Fruit fly (Drosophila melanogaster) whole organism, wandering third instar larva: ENCODE measurements around the gene CLIP-190.

ENCODE experiments used
- Abd-B ChIP-seq: fragments of >200 bp; optimal IDR thresholded peaks from 2 replicates; lab custom pipeline; 2017; ENCODE audit warnings: missing biosample characterization, missing genetic modification characterization
- CG32264 ChIP-seq: fragments of 200-800 bp; sonication (Bioruptor generic); optimal IDR thresholded peaks from 2 replicates; lab custom pipeline; 2016; ENCODE audit warnings: missing biosample characterization, missing genetic modification characterization
- CG9705 ChIP-seq: fragments of 200-800 bp; sonication (Bioruptor generic); optimal IDR thresholded peaks from 2 replicates; lab custom pipeline; 2018; ENCODE audit warnings: missing biosample characterization, mild to moderate bottlenecking, missing genetic modification characterization
- CrebA ChIP-seq: fragments of 200-800 bp; sonication (Bioruptor generic); optimal IDR thresholded peaks from 2 replicates; lab custom pipeline; 2016; ENCODE audit warnings: missing biosample characterization, mild to moderate bottlenecking, missing genetic modification characterization, borderline replicate concordance
- Dfd ChIP-seq: fragments of >200 bp; optimal IDR thresholded peaks from 2 replicates; lab custom pipeline; 2017; ENCODE audit warnings: missing biosample characterization, missing genetic modification characterization
- Dif ChIP-seq: fragments of 200-275, 200-300 bp; sonication (Bioruptor generic); optimal IDR thresholded peaks from 2 replicates; lab custom pipeline; 2018; ENCODE audit warnings: missing biosample characterization, missing genetic modification characterization; ENCODE audit not compliant: partially characterized antibody
- GATAd ChIP-seq: sonication (Bioruptor generic); optimal IDR thresholded peaks from 2 replicates; lab custom pipeline; 2016; ENCODE audit warnings: missing biosample characterization, missing genetic modification characterization
- HLH106 ChIP-seq: fragments of 200-800 bp; optimal IDR thresholded peaks from 3 replicates; lab custom pipeline; 2019; ENCODE audit warnings: missing biosample characterization, mild to moderate bottlenecking, missing genetic modification characterization, moderate library complexity
- Hnf4 ChIP-seq: fragments of 200-800 bp; sonication (Bioruptor generic); optimal IDR thresholded peaks from 2 replicates; lab custom pipeline; 2016; ENCODE audit warnings: missing biosample characterization, mild to moderate bottlenecking, missing genetic modification characterization
- Hr78 ChIP-seq: fragments of >200 bp; optimal IDR thresholded peaks from 2 replicates; lab custom pipeline; 2017; ENCODE audit warnings: missing biosample characterization, missing genetic modification characterization
- Hr83 ChIP-seq: fragments of 200-300 bp; sonication (Bioruptor generic); optimal IDR thresholded peaks from 2 replicates; lab custom pipeline; 2016; ENCODE audit warnings: missing biosample characterization, mild to moderate bottlenecking, missing genetic modification characterization, moderate library complexity; ENCODE audit not compliant: poor library complexity, severe bottlenecking
- Jra ChIP-seq: sonication (Bioruptor generic); optimal IDR thresholded peaks from 2 replicates; lab custom pipeline; 2016; ENCODE audit warnings: missing biosample characterization, missing genetic modification characterization
- Mio ChIP-seq: sonication (Bioruptor generic); optimal IDR thresholded peaks from 2 replicates; lab custom pipeline; 2016; ENCODE audit warnings: missing biosample characterization, missing genetic modification characterization
- Myc ChIP-seq: fragments of >200 bp; optimal IDR thresholded peaks from 2 replicates; lab custom pipeline; 2017
- N ChIP-seq: fragments of >200 bp; optimal IDR thresholded peaks from 2 replicates; lab custom pipeline; 2018; ENCODE audit warnings: missing biosample characterization, missing external identifiers, missing genetic modification characterization
- OdsH ChIP-seq: fragments of 200-800 bp; sonication (Bioruptor generic); optimal IDR thresholded peaks from 2 replicates; lab custom pipeline; 2016; ENCODE audit warnings: missing biosample characterization, mild to moderate bottlenecking, missing genetic modification characterization
- Rel ChIP-seq, 2 experiments: fragments of 200-800 bp; sonication (Bioruptor generic) in 1 of 2; optimal IDR thresholded peaks; 2 replicates in 1 of 2; 3 replicates in 1 of 2; lab custom pipeline; 2016 to 2019; ENCODE audit warnings: mild to moderate bottlenecking in 2 of 2, missing biosample characterization in 2 of 2, missing genetic modification characterization in 2 of 2, moderate library complexity in 1 of 2
- Sp1 ChIP-seq: fragments of 200-800 bp; sonication (Bioruptor generic); optimal IDR thresholded peaks from 3 replicates; lab custom pipeline; 2019; ENCODE audit warnings: missing biosample characterization, mild to moderate bottlenecking, missing genetic modification characterization, moderate library complexity
- Vsx2 ChIP-seq: fragments of 200-300, 225-300 bp; sonication (Bioruptor generic); optimal IDR thresholded peaks from 2 replicates; lab custom pipeline; 2018; ENCODE audit warnings: missing biosample characterization, missing genetic modification characterization; ENCODE audit not compliant: partially characterized antibody
- br ChIP-seq: fragments of 200-800 bp; sonication (Bioruptor generic); optimal IDR thresholded peaks from 2 replicates; lab custom pipeline; 2016; ENCODE audit warnings: missing biosample characterization, missing genetic modification characterization
- brk ChIP-seq: fragments of 200-800 bp; sonication (Bioruptor generic); optimal IDR thresholded peaks from 2 replicates; lab custom pipeline; 2016; ENCODE audit warnings: missing biosample characterization, mild to moderate bottlenecking, missing genetic modification characterization
- dl ChIP-seq, 2 experiments: fragments of 175-275, 200-275 bp in 1 of 2; fragments of 200-275 bp in 1 of 2; sonication (Bioruptor generic); optimal IDR thresholded peaks; lab custom pipeline; 2018; ENCODE audit warnings: mild to moderate bottlenecking in 2 of 2, missing biosample characterization in 2 of 2, missing genetic modification characterization in 2 of 2, moderate library complexity in 2 of 2; ENCODE audit not compliant: partially characterized antibody in 2 of 2, insufficient read depth in 1 of 2
- dmrt93B ChIP-seq: fragments of 200-800 bp; sonication (Bioruptor generic); optimal IDR thresholded peaks from 2 replicates; lab custom pipeline; 2018; ENCODE audit warnings: missing biosample characterization, mild to moderate bottlenecking, missing genetic modification characterization
- dsf ChIP-seq: sonication (Bioruptor generic); optimal IDR thresholded peaks from 2 replicates; lab custom pipeline; 2016; ENCODE audit warnings: missing biosample characterization, missing genetic modification characterization, borderline replicate concordance
- ey ChIP-seq: fragments of 200-800 bp; sonication (Bioruptor generic); optimal IDR thresholded peaks from 2 replicates; lab custom pipeline; 2016; ENCODE audit warnings: missing biosample characterization, missing genetic modification characterization
- foxo ChIP-seq, 2 experiments: fragments of 200-800 bp; sonication (Bioruptor generic); optimal IDR thresholded peaks; 2 replicates in 1 of 2; 3 replicates in 1 of 2; lab custom pipeline; 2016 to 2017; ENCODE audit warnings: missing biosample characterization in 2 of 2, missing genetic modification characterization in 2 of 2
- fru ChIP-seq: fragments of 200-800 bp; sonication (Bioruptor generic); optimal IDR thresholded peaks from 3 replicates; lab custom pipeline; 2016; ENCODE audit warnings: missing biosample characterization, mild to moderate bottlenecking, missing genetic modification characterization
- h ChIP-seq: fragments of 200-800 bp; sonication (Bioruptor generic); optimal IDR thresholded peaks from 3 replicates; lab custom pipeline; 2016; ENCODE audit warnings: missing biosample characterization, mild to moderate bottlenecking, missing genetic modification characterization
- jim ChIP-seq: fragments of 175-275, 200-325 bp; sonication (Bioruptor generic); optimal IDR thresholded peaks from 2 replicates; lab custom pipeline; 2016; ENCODE audit warnings: missing biosample characterization, mild to moderate bottlenecking, missing genetic modification characterization
- lola ChIP-seq: fragments of >200 bp; optimal IDR thresholded peaks from 2 replicates; lab custom pipeline; 2017; ENCODE audit warnings: missing biosample characterization, missing genetic modification characterization
- pan ChIP-seq: fragments of >200 bp; optimal IDR thresholded peaks from 2 replicates; lab custom pipeline; 2017
- psq ChIP-seq: fragments of 200-800 bp; sonication (Bioruptor generic); optimal IDR thresholded peaks from 3 replicates; lab custom pipeline; 2017; ENCODE audit warnings: missing biosample characterization, mild to moderate bottlenecking, missing genetic modification characterization, moderate library complexity
- rgr ChIP-seq: fragments of 200-800 bp; sonication (Bioruptor generic); optimal IDR thresholded peaks from 3 replicates; lab custom pipeline; 2016; ENCODE audit warnings: missing biosample characterization, mild to moderate bottlenecking, missing genetic modification characterization
- sage ChIP-seq: fragments of 200-800 bp; sonication (Bioruptor generic); optimal IDR thresholded peaks from 2 replicates; lab custom pipeline; 2016; ENCODE audit warnings: missing biosample characterization, mild to moderate bottlenecking, missing genetic modification characterization
- sv ChIP-seq: fragments of 200-800 bp; sonication (Bioruptor generic); optimal IDR thresholded peaks from 3 replicates; lab custom pipeline; 2016; ENCODE audit warnings: missing biosample characterization, missing genetic modification characterization
- tai ChIP-seq: sonication (Bioruptor generic); optimal IDR thresholded peaks from 2 replicates; lab custom pipeline; 2016; ENCODE audit warnings: missing biosample characterization, missing genetic modification characterization
- usp ChIP-seq: fragments of >200 bp; optimal IDR thresholded peaks from 2 replicates; lab custom pipeline; 2017; ENCODE audit warnings: missing biosample characterization, missing genetic modification characterization
- woc ChIP-seq: sonication (Bioruptor generic); optimal IDR thresholded peaks from 2 replicates; lab custom pipeline; 2016; ENCODE audit warnings: missing biosample characterization, mild to moderate bottlenecking, missing genetic modification characterization

Gene CLIP-190

dm6 chr2L:17425412-17425811, 40.9 kb downstream of the CLIP-190 start:
- no peak for TF ChIP-seq Myc (lab: Kevin White, UChicago)
- TF ChIP-seq foxo (GFP tag; optimal IDR thresholded peaks at IDR 0.05; lab: Kevin White, UChicago) = no peak
- TF ChIP-seq Hnf4 (GFP tag; lab: Kevin White, UChicago) = no peak
- TF ChIP-seq OdsH (GFP tag; lab: Kevin White, UChicago) = no peak
- TF ChIP-seq brk (GFP tag; lab: Kevin White, UChicago) = no peak
- no peak for TF ChIP-seq Rel (GFP tag; optimal IDR thresholded peaks at IDR 0.05; lab: Kevin White, UChicago)
- peak; percentile 84 for TF ChIP-seq Rel (tag; optimal IDR thresholded peaks at IDR 0.05; lab: Kevin White, UChicago)
- TF ChIP-seq br (GFP tag; lab: Kevin White, UChicago) = no peak
- TF ChIP-seq jim = no peak

- TF ChIP-seq fru (GFP tag; lab: Kevin White, UChicago) (peak; percentile 1), CrebA (GFP tag; lab: Kevin White, UChicago) (no peak), foxo (GFP tag; optimal IDR thresholded peaks at IDR 0.05; lab: Kevin White, UChicago) (peak in 1 of 2 experiments; percentile 3), ey (GFP tag; lab: Kevin White, UChicago) (peak; percentile 8)
Observed at dm6 chr2L:17427187-17427586, 42.7 kb downstream of the CLIP-190 start.

- TF ChIP-seq pan (lab: Kevin White, UChicago) (no peak), HLH106 (no peak), br (GFP tag; lab: Kevin White, UChicago) (peak; percentile 41), Jra (GFP tag; lab: Kevin White, UChicago) (no peak), CG9705 (no peak), woc (GFP tag; lab: Kevin White, UChicago) (no peak), Abd-B (GFP tag; lab: Kevin White, UChicago) (no peak), Hnf4 (GFP tag; lab: Kevin White, UChicago) (peak; percentile 39), fru (GFP tag; lab: Kevin White, UChicago) (peak; percentile 8), CG32264 (no peak), dsf (GFP tag; lab: Kevin White, UChicago) (no peak), foxo (GFP tag; optimal IDR thresholded peaks at IDR 0.05; lab: Kevin White, UChicago) (peak in 1 of 2 experiments; percentile 8), sv (GFP tag; lab: Kevin White, UChicago) (no peak), dl (GFP tag; optimal IDR thresholded peaks at IDR 0.05; lab: Kevin White, UChicago; ENCODE audit: insufficient read depth in 1 of 2, partially characterized antibody in 2 of 2) (peak; percentile 78 to 83), OdsH (GFP tag; lab: Kevin White, UChicago) (no peak), Sp1 (GFP tag; lab: Kevin White, UChicago) (peak; percentile 20), Myc (lab: Kevin White, UChicago) (no peak), psq (GFP tag; lab: Kevin White, UChicago) (peak; percentile 24), ey (GFP tag; lab: Kevin White, UChicago) (no peak), lola (GFP tag; lab: Kevin White, UChicago) (no peak), Hr78 (GFP tag; lab: Kevin White, UChicago) (no peak), CrebA (GFP tag; lab: Kevin White, UChicago) (peak; percentile 50), dmrt93B (GFP tag; lab: Kevin White, UChicago) (no peak), Rel (GFP tag; optimal IDR thresholded peaks at IDR 0.05; lab: Kevin White, UChicago) (peak; percentile 41), Rel (tag; optimal IDR thresholded peaks at IDR 0.05; lab: Kevin White, UChicago) (peak; percentile 61), brk (GFP tag; lab: Kevin White, UChicago) (peak; percentile 8), jim (no peak), Vsx2 (GFP tag; lab: Kevin White, UChicago) (no peak), h (peak; percentile 86), usp (GFP tag; lab: Kevin White, UChicago) (no peak), GATAd (GFP tag; lab: Kevin White, UChicago) (no peak), tai (no peak), Mio (GFP tag; lab: Kevin White, UChicago) (no peak), N (GFP tag; lab: Kevin White, UChicago) (no peak), sage (no peak), Dif (peak; percentile 93), Hr83 (no peak), rgr (GFP tag; lab: Kevin White, UChicago) (peak; percentile 33), Dfd (GFP tag; lab: Kevin White, UChicago) (no peak)
Observed at dm6 chr2L:17427929-17428456, 43.5 kb downstream of the CLIP-190 start.
